Worm (Caenorhabditis elegans) whole organism, L2 larva: ENCODE data around the gene cyp-13A8.

Experiments
- alr-1 ChIP-seq: fragments of 150-350 bp; optimal IDR thresholded peaks from 2 replicates; lab custom pipeline; 2014; ENCODE audit warnings: missing biosample characterization, missing genetic modification characterization
- ama-1 ChIP-seq: fragments of 150-350 bp; optimal IDR thresholded peaks from 2 replicates; lab custom pipeline; 2018; ENCODE audit warnings: inconsistent platforms
- elt-3 ChIP-seq: sonication (generic microtip); optimal IDR thresholded peaks from 2 replicates; lab custom pipeline; 2017; ENCODE audit warnings: missing biosample characterization, missing genetic modification characterization
- lsy-2 ChIP-seq, 2 experiments: fragments of 150-350 bp in 1 of 2; sonication (generic microtip) in 1 of 2; optimal IDR thresholded peaks; 2 replicates each; lab custom pipeline; 2014 to 2017; ENCODE audit warnings: missing biosample characterization in 2 of 2, missing genetic modification characterization in 2 of 2
- nhr-11 ChIP-seq: fragments of 150-350 bp; optimal IDR thresholded peaks from 2 replicates; lab custom pipeline; 2014; ENCODE audit warnings: missing biosample characterization, missing genetic modification characterization
- nhr-237 ChIP-seq: fragments of 150-350 bp; optimal IDR thresholded peaks from 2 replicates; lab custom pipeline; 2014; ENCODE audit warnings: missing biosample characterization, missing genetic modification characterization
- sma-3 ChIP-seq: sonication (generic microtip); optimal IDR thresholded peaks from 2 replicates; lab custom pipeline; 2016; ENCODE audit warnings: missing genetic modification reagents, missing genetic modification characterization, missing compliant biosample characterization
- snpc-4 ChIP-seq: fragments of 150-350 bp; optimal IDR thresholded peaks from 2 replicates; lab custom pipeline; 2014; ENCODE audit warnings: missing biosample characterization, missing genetic modification characterization

ce11 chrII:9835958-9836357, 28.6 kb upstream of the cyp-13A8 start:
- no peak for TF ChIP-seq ama-1 (lab: Kevin White, UChicago)
- TF ChIP-seq nhr-11, result no peak
- TF ChIP-seq lsy-2 (tag; optimal IDR thresholded peaks at IDR 0.05; lab: Kevin White, UChicago), result no peak
- no peak for TF ChIP-seq sma-3 (GFP tag; lab: Kevin White, UChicago)
- no peak for TF ChIP-seq elt-3
- TF ChIP-seq nhr-237, result no peak
- no peak for TF ChIP-seq snpc-4 (tag; lab: Kevin White, UChicago)
- TF ChIP-seq alr-1 (tag; lab: Kevin White, UChicago), result no peak
